Worm (Caenorhabditis elegans) whole organism, L1 larva: ENCODE measurements around the gene wrt-3.

Experiments
- C34B4.2 ChIP-seq: sonication (generic microtip); optimal IDR thresholded peaks from 2 replicates; lab custom pipeline; 2017; ENCODE audit warnings: mild to moderate bottlenecking, missing genetic modification characterization, missing compliant biosample characterization
- F16B12.6 ChIP-seq: fragments of 150-350 bp; optimal IDR thresholded peaks from 2 replicates; lab custom pipeline; 2014; ENCODE audit warnings: missing biosample characterization, missing genetic modification characterization
- alr-1 ChIP-seq: fragments of 200-800 bp; sonication (Bioruptor generic); optimal IDR thresholded peaks from 2 replicates; lab custom pipeline; 2018; ENCODE audit warnings: borderline replicate concordance, mild to moderate bottlenecking, missing genetic modification characterization, missing compliant biosample characterization
- blmp-1 ChIP-seq: fragments of 150-350 bp; optimal IDR thresholded peaks from 2 replicates; lab custom pipeline; 2014; ENCODE audit warnings: missing biosample characterization, missing genetic modification characterization
- ceh-90 ChIP-seq: sonication (generic microtip); optimal IDR thresholded peaks from 2 replicates; lab custom pipeline; 2016; ENCODE audit warnings: missing genetic modification characterization, missing compliant biosample characterization
- dsc-1 ChIP-seq: sonication (generic microtip); optimal IDR thresholded peaks from 2 replicates; lab custom pipeline; 2016; ENCODE audit warnings: mild to moderate bottlenecking, missing genetic modification characterization, missing compliant biosample characterization
- efl-1 ChIP-seq, 4 experiments: fragments of 150-350 bp; optimal IDR thresholded peaks in 3 of 4; peaks in 1 of 4; 1 replicate in 1 of 4; 2 replicates in 3 of 4; lab custom pipeline; 2014; ENCODE audit warnings: missing biosample characterization in 2 of 4, missing genetic modification characterization in 2 of 4, missing genetic modification reagents in 2 of 4
- efl-3 ChIP-seq: fragments of 200-800 bp; sonication (Bioruptor generic); optimal IDR thresholded peaks from 2 replicates; lab custom pipeline; 2018; ENCODE audit warnings: mild to moderate bottlenecking, missing genetic modification characterization, missing compliant biosample characterization
- egl-27 ChIP-seq, 2 experiments: fragments of 150-350 bp in 1 of 2; sonication (generic microtip); optimal IDR thresholded peaks; 3 replicates each; lab custom pipeline; 2017 to 2018; ENCODE audit warnings: missing biosample characterization in 2 of 2, missing genetic modification characterization in 2 of 2, missing genetic modification reagents in 2 of 2
- elt-3 ChIP-seq, 6 experiments: fragments of 150-350 bp in 1 of 6; sonication (generic microtip); optimal IDR thresholded peaks; 2 replicates each; lab custom pipeline; 2017 to 2018; ENCODE audit warnings: missing biosample characterization in 6 of 6, missing genetic modification characterization in 6 of 6, inconsistent platforms in 1 of 6
- ets-5 ChIP-seq: fragments of 200-800 bp; sonication (Bioruptor generic); IDR thresholded peaks from 2 replicates; pipeline ENCODE4 v1.3.6; 2022; ENCODE audit warnings: missing genetic modification characterization, missing compliant biosample characterization
- fkh-10 ChIP-seq: sonication (generic microtip); optimal IDR thresholded peaks from 2 replicates; lab custom pipeline; 2017; ENCODE audit warnings: missing biosample characterization, missing genetic modification reagents, missing genetic modification characterization
- fkh-8 ChIP-seq: sonication (generic microtip); optimal IDR thresholded peaks from 2 replicates; lab custom pipeline; 2016; ENCODE audit warnings: mild to moderate bottlenecking, missing genetic modification characterization, missing compliant biosample characterization
- hlh-4 ChIP-seq: sonication (generic microtip); optimal IDR thresholded peaks from 2 replicates; lab custom pipeline; 2016; ENCODE audit warnings: mild to moderate bottlenecking, missing genetic modification characterization, missing compliant biosample characterization
- jun-1 ChIP-seq: fragments of 150-350 bp; optimal IDR thresholded peaks from 2 replicates; lab custom pipeline; 2014; ENCODE audit warnings: missing biosample characterization, missing genetic modification reagents, missing genetic modification characterization
- lin-13 ChIP-seq: fragments of 150-350 bp; optimal IDR thresholded peaks from 2 replicates; lab custom pipeline; 2014; ENCODE audit warnings: missing biosample characterization, missing genetic modification reagents, missing genetic modification characterization
- lin-14 ChIP-seq: fragments of 200-800 bp; sonication (Bioruptor generic); optimal IDR thresholded peaks from 2 replicates; lab custom pipeline; 2018; ENCODE audit warnings: mild to moderate bottlenecking, missing genetic modification characterization, moderate library complexity, missing compliant biosample characterization
- lin-15B ChIP-seq: fragments of 150-350 bp; sonication (generic microtip); optimal IDR thresholded peaks from 3 replicates; lab custom pipeline; 2014; ENCODE audit warnings: missing biosample characterization, missing genetic modification characterization
- lin-39 ChIP-seq: fragments of 150-350 bp; optimal IDR thresholded peaks from 2 replicates; lab custom pipeline; 2014; ENCODE audit warnings: missing biosample characterization, missing genetic modification reagents, missing genetic modification characterization
- lir-3 ChIP-seq: sonication (generic microtip); optimal IDR thresholded peaks from 2 replicates; lab custom pipeline; 2016; ENCODE audit warnings: mild to moderate bottlenecking, missing genetic modification characterization, moderate library complexity, missing compliant biosample characterization; ENCODE audit not compliant: poor library complexity
- lsy-2 ChIP-seq, 2 experiments: fragments of 150-350 bp; optimal IDR thresholded peaks; 2 replicates each; lab custom pipeline; 2014; ENCODE audit warnings: missing biosample characterization in 2 of 2, missing genetic modification characterization in 2 of 2
- mef-2 ChIP-seq: fragments of 150-350 bp; optimal IDR thresholded peaks from 2 replicates; lab custom pipeline; 2014; ENCODE audit warnings: missing biosample characterization, missing genetic modification characterization
- mep-1 ChIP-seq: fragments of 150-350 bp; optimal IDR thresholded peaks from 2 replicates; lab custom pipeline; 2014; ENCODE audit warnings: missing biosample characterization, missing genetic modification characterization
- nhr-19 ChIP-seq: fragments of 200-800 bp; sonication (Bioruptor generic); conservative IDR thresholded peaks from 2 replicates; pipeline ENCODE4 v1.3.6; 2022; ENCODE audit warnings: missing genetic modification characterization, missing compliant biosample characterization
- nhr-237 ChIP-seq: fragments of 150-350 bp; optimal IDR thresholded peaks from 2 replicates; lab custom pipeline; 2014; ENCODE audit warnings: missing biosample characterization, missing genetic modification characterization
- nhr-76 ChIP-seq: sonication (generic microtip); optimal IDR thresholded peaks from 2 replicates; lab custom pipeline; 2017; ENCODE audit warnings: missing biosample characterization, missing genetic modification characterization
- nhr-84 ChIP-seq: sonication (generic microtip); optimal IDR thresholded peaks from 2 replicates; lab custom pipeline; 2017; ENCODE audit warnings: missing biosample characterization, missing genetic modification characterization
- nhr-90 ChIP-seq: sonication (generic microtip); optimal IDR thresholded peaks from 2 replicates; lab custom pipeline; 2016; ENCODE audit warnings: mild to moderate bottlenecking, missing genetic modification characterization, missing compliant biosample characterization; ENCODE audit not compliant: poor library complexity
- pag-3 ChIP-seq: sonication (generic microtip); optimal IDR thresholded peaks from 2 replicates; lab custom pipeline; 2017; ENCODE audit warnings: missing genetic modification characterization, mild to moderate bottlenecking, missing compliant biosample characterization, antibody characterized with exemption, borderline replicate concordance; ENCODE audit not compliant: insufficient read depth
- pqm-1 ChIP-seq: sonication (generic microtip); optimal IDR thresholded peaks from 3 replicates; lab custom pipeline; 2017; ENCODE audit warnings: missing biosample characterization, missing genetic modification characterization
- rnt-1 ChIP-seq: sonication (generic microtip); optimal IDR thresholded peaks from 2 replicates; lab custom pipeline; 2016; ENCODE audit warnings: mild to moderate bottlenecking, missing genetic modification characterization, moderate library complexity, missing compliant biosample characterization
- skn-1 ChIP-seq: fragments of 150-350 bp; optimal IDR thresholded peaks from 2 replicates; lab custom pipeline; 2014; ENCODE audit warnings: missing biosample characterization, missing genetic modification characterization
- sox-4 ChIP-seq: sonication (generic microtip); optimal IDR thresholded peaks from 2 replicates; lab custom pipeline; 2016; ENCODE audit warnings: missing genetic modification characterization, missing compliant biosample characterization
- sptf-1 ChIP-seq: fragments of 150-350 bp; optimal IDR thresholded peaks from 2 replicates; lab custom pipeline; 2014; ENCODE audit warnings: missing biosample characterization, missing genetic modification characterization
- sup-37 ChIP-seq: fragments of 200-800 bp; sonication (Bioruptor generic); optimal IDR thresholded peaks from 2 replicates; lab custom pipeline; 2018; ENCODE audit warnings: mild to moderate bottlenecking, missing genetic modification characterization, missing compliant biosample characterization
- swsn-7 ChIP-seq: sonication (generic microtip); optimal IDR thresholded peaks from 2 replicates; lab custom pipeline; 2016; ENCODE audit warnings: missing genetic modification characterization, missing compliant biosample characterization
- tbx-2 ChIP-seq: sonication (generic microtip); optimal IDR thresholded peaks from 2 replicates; lab custom pipeline; 2016; ENCODE audit warnings: missing genetic modification characterization, missing compliant biosample characterization
- tlp-1 ChIP-seq: fragments of 150-350 bp; optimal IDR thresholded peaks from 2 replicates; lab custom pipeline; 2014; ENCODE audit warnings: missing biosample characterization, missing genetic modification characterization
- unc-130 ChIP-seq: fragments of 150-350 bp; optimal IDR thresholded peaks from 2 replicates; lab custom pipeline; 2017; ENCODE audit warnings: missing biosample characterization, missing genetic modification characterization, inconsistent platforms
- unc-30 ChIP-seq: sonication (generic microtip); optimal IDR thresholded peaks from 2 replicates; lab custom pipeline; 2017; ENCODE audit warnings: missing biosample characterization, missing genetic modification characterization
- unc-62 ChIP-seq: fragments of 150-350 bp; optimal IDR thresholded peaks from 2 replicates; lab custom pipeline; 2014; ENCODE audit warnings: missing biosample characterization, missing genetic modification reagents, missing genetic modification characterization
- unc-86 ChIP-seq: sonication (generic microtip); optimal IDR thresholded peaks from 2 replicates; lab custom pipeline; 2016; ENCODE audit warnings: missing genetic modification characterization, missing compliant biosample characterization
- zag-1 ChIP-seq: fragments of 150-350 bp; optimal IDR thresholded peaks from 2 replicates; lab custom pipeline; 2014; ENCODE audit warnings: missing biosample characterization, missing genetic modification characterization
- zip-4 ChIP-seq: fragments of 200-800 bp; sonication (Bioruptor generic); optimal IDR thresholded peaks from 2 replicates; lab custom pipeline; 2018; ENCODE audit warnings: mild to moderate bottlenecking, missing genetic modification characterization, moderate library complexity, missing compliant biosample characterization
- ztf-11 ChIP-seq, 2 experiments: sonication (generic microtip); optimal IDR thresholded peaks; 2 replicates each; lab custom pipeline; 2016 to 2017; ENCODE audit warnings: missing genetic modification characterization in 2 of 2, missing biosample characterization in 1 of 2, missing compliant biosample characterization in 1 of 2
- ztf-4 ChIP-seq: fragments of 150-350 bp; optimal IDR thresholded peaks from 2 replicates; lab custom pipeline; 2014; ENCODE audit warnings: missing biosample characterization, missing genetic modification characterization

The wrt-3 gene

DNA sequence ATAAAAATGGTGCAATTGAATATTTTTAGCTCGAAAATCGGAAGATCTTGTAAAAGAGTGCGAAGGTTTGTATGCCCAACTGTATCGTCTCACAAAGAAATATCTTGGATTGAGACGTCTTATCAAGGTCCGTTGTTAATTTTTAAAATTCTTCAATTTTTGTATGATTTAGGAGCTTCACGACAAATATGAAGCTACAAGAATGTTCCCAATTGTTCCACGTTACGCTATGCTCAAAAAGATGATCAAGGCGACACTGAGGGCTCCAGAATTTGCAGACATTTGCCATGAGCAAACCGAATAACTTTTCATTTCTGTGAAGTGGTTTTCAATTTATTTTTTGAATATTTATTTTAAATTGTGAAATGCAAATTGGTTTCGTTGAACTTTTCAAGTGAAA, 38.5 kb downstream of the wrt-3 start (continued):
- TF ChIP-seq zag-1 (tag; lab: Kevin White, UChicago) (no peak), unc-130 (tag; lab: Kevin White, UChicago) (no peak), blmp-1 (tag; lab: Kevin White, UChicago) (no peak), unc-62 (no peak), F16B12.6 (tag; lab: Kevin White, UChicago) (no peak), fkh-8 (tag; lab: Kevin White, UChicago) (no peak), nhr-90 (tag; lab: Kevin White, UChicago) (peak; percentile 71), alr-1 (tag; lab: Kevin White, UChicago) (no peak), nhr-237 (tag; lab: Kevin White, UChicago) (no peak), rnt-1 (tag; lab: Kevin White, UChicago) (no peak), unc-30 (tag; lab: Kevin White, UChicago) (no peak), ztf-4 (tag; lab: Kevin White, UChicago) (peak; percentile 59), mep-1 (tag; lab: Kevin White, UChicago) (peak; percentile 40), C34B4.2 (tag; lab: Kevin White, UChicago) (no peak), hlh-4 (no peak), ztf-11 (tag; optimal IDR thresholded peaks at IDR 0.05; lab: Kevin White, UChicago) (no peak), ceh-90 (tag; lab: Kevin White, UChicago) (no peak), ets-5 (GFP tag; lab: Robert Waterston, UW) (no peak), zip-4 (GFP tag; lab: Kevin White, UChicago) (no peak), lsy-2 (tag; optimal IDR thresholded peaks at IDR 0.05; lab: Kevin White, UChicago) (peak in 1 of 2 experiments; percentile 45), swsn-7 (tag; lab: Kevin White, UChicago) (peak; percentile 24), lin-13 (GFP tag; lab: Kevin White, UChicago) (no peak), mef-2 (no peak), lin-14 (GFP tag; lab: Kevin White, UChicago) (no peak), fkh-10 (GFP tag; lab: Kevin White, UChicago) (no peak), pag-3 (tag; lab: Kevin White, UChicago) (no peak), sup-37 (GFP tag; lab: Kevin White, UChicago) (no peak), nhr-84 (no peak), lir-3 (tag; lab: Kevin White, UChicago) (no peak), nhr-76 (tag; lab: Kevin White, UChicago) (no peak), unc-86 (tag; lab: Kevin White, UChicago) (no peak)
- TF ChIP-seq, all 84 proteins: peak for 16

DNA sequence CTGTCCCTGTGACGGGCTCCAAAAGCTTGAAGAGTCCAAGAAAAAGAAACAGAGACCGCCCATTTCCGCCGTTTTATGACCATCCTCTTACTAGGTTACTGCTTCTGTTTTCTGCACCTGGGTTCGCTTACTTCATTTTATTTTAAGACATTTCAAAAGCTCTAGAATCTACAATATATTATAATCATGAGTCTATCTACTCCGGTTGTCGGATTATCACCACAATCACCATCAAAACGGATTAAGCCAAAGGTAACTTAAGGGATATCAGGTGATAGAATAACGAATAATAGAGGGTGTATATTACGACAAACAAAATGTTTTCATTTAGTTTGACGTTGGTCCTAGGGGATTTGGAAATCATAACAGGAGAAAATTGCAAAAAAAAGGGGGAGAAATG, 44.9 kb downstream of the wrt-3 start:
- no peak for TF ChIP-seq sox-4 (tag; lab: Kevin White, UChicago)
- no peak for TF ChIP-seq lin-15B (tag; lab: Kevin White, UChicago)
- no peak for TF ChIP-seq efl-1 (optimal IDR thresholded peaks at IDR 0.05; lab: Kevin White, UChicago)
- peak in 1 of 2 experiments; percentile 65 for TF ChIP-seq efl-1 (GFP tag; optimal IDR thresholded peaks at IDR 0.05 in 1 of 2; lab: Kevin White, UChicago)
- TF ChIP-seq elt-3 (tag; optimal IDR thresholded peaks at IDR 0.05; lab: Kevin White, UChicago) = no peak
- TF ChIP-seq pqm-1 = no peak
- TF ChIP-seq dsc-1 = peak; percentile 73
- no peak for TF ChIP-seq alr-1 (tag; lab: Kevin White, UChicago)
- TF ChIP-seq jun-1 = no peak
- TF ChIP-seq efl-3 = no peak
- peak; percentile 6 for TF ChIP-seq fkh-8 (tag; lab: Kevin White, UChicago)
- TF ChIP-seq nhr-19 = no peak

DNA sequence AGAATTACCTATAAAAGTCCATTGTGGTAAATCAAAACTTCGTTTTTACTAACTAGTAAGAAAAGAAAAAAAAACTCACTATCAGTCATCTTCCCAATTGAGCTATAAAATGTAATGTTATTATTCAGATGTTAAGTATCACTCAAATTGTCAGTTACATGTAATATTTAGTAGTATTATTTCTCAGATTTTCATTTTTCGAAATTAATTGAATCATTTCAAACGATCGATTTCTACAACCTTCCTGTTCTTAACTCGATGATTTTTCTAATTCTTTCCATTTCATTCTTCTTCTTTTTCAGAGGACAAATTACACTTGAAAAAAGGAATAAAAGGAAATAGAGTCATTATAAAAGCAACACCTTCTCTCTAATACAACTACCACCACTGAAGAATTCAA, 49.3 kb downstream of the wrt-3 start, which contains the start of gene F59B8.1:
Gene F59B8.1 (plus strand): TSS at position 301 of the 400 bp plus-strand sequence.
- TF ChIP-seq sptf-1 (tag; lab: Kevin White, UChicago) = no peak
- TF ChIP-seq tbx-2 (tag; lab: Kevin White, UChicago) = no peak
- no peak for TF ChIP-seq skn-1 (tag; lab: Kevin White, UChicago)
- TF ChIP-seq sox-4 (tag; lab: Kevin White, UChicago) = no peak
- no peak for TF ChIP-seq blmp-1 (tag; lab: Kevin White, UChicago)
- no peak for TF ChIP-seq hlh-4
- no peak for TF ChIP-seq egl-27 (tag; optimal IDR thresholded peaks at IDR 0.05; lab: Kevin White, UChicago)
- no peak for TF ChIP-seq zip-4 (GFP tag; lab: Kevin White, UChicago)
- no peak for TF ChIP-seq lin-39 (tag; lab: Kevin White, UChicago)
- TF ChIP-seq tlp-1 (tag; lab: Kevin White, UChicago) = no peak
- TF ChIP-seq unc-62 = no peak
- TF ChIP-seq nhr-76 (tag; lab: Kevin White, UChicago) = no peak
